Worm (Caenorhabditis elegans): Measurements from ENCODE around the gene ugt-36.

DNA sequence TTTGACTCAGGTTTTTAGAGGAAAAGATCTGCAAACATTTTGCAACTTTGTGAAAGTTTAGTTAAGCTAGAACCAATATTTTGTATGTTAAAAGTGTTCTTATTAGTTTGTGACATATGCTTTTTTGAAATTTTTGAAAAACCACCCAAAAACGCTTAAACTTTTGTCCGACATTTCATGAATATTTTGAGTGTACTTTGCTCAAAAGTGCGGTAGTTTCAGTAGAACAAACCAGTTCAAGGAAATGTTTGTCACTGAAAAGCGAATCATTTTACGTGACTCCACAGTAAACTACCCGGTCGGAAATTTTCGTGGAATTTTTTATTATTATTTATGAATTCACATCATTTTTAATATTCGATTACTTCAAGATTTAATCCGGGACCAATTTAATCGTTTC is 17.7 kb downstream of the ugt-36 start, which contains the start of gene pitr-5:
- TF ChIP-seq mdt-29 (GFP tag; IDR thresholded peaks at IDR 0.05): no peak
- no peak for TF ChIP-seq nhr-25 (tag; optimal IDR thresholded peaks at IDR 0.05; ENCODE audit: borderline replicate concordance, insufficient read depth)
- TF ChIP-seq F10B5.3 (tag; optimal IDR thresholded peaks at IDR 0.05): no peak
- TF ChIP-seq saeg-2 (GFP tag; IDR thresholded peaks at IDR 0.05): no peak
- no peak for TF ChIP-seq F49E8.2 (tag; optimal IDR thresholded peaks at IDR 0.05; ENCODE audit: borderline replicate concordance)
- TF ChIP-seq aly-2 (tag; optimal IDR thresholded peaks at IDR 0.05): no peak
- TF ChIP-seq nhr-10 (tag; optimal IDR thresholded peaks at IDR 0.05): no peak
- TF ChIP-seq nhr-11 (tag; optimal IDR thresholded peaks at IDR 0.05): no peak
- no peak for TF ChIP-seq gei-8 (GFP tag; optimal IDR thresholded peaks at IDR 0.05)
- TF ChIP-seq unc-130 (GFP tag; optimal IDR thresholded peaks at IDR 0.05): no peak
- no peak for TF ChIP-seq nhr-77 (tag; optimal IDR thresholded peaks at IDR 0.05)
- no peak for TF ChIP-seq ceh-82 (tag; optimal IDR thresholded peaks at IDR 0.05)
- no peak for TF ChIP-seq madf-9 (GFP tag; conservative IDR thresholded peaks at IDR 0.05)
- no peak for TF ChIP-seq ama-1 (optimal IDR thresholded peaks at IDR 0.05)

Data from whole organism, L4 larva.